Worm (Caenorhabditis elegans) whole organism, L4 larva: ENCODE data around the gene clc-19.

Experiments used
- aha-1 ChIP-seq: fragments of 150-350 bp; peaks from one replicate; lab custom pipeline; 2014; ENCODE audit warnings: missing biosample characterization, missing genetic modification characterization
- ama-1 ChIP-seq: fragments of 150-350 bp; optimal IDR thresholded peaks from 2 replicates; lab custom pipeline; 2014; ENCODE audit warnings: inconsistent platforms, mixed read lengths
- attf-4 ChIP-seq: sonication (generic microtip); optimal IDR thresholded peaks from 3 replicates; lab custom pipeline; 2017; ENCODE audit warnings: missing biosample characterization, missing genetic modification characterization
- ceh-32 ChIP-seq: sonication (generic microtip); optimal IDR thresholded peaks from 2 replicates; lab custom pipeline; 2016; ENCODE audit warnings: mild to moderate bottlenecking, missing genetic modification characterization, missing compliant biosample characterization; ENCODE audit not compliant: poor library complexity
- daf-12 ChIP-seq: fragments of 150-350 bp; optimal IDR thresholded peaks from 2 replicates; lab custom pipeline; 2014; ENCODE audit warnings: missing biosample characterization, missing genetic modification reagents, missing genetic modification characterization
- dmd-6 ChIP-seq: fragments of 200-800 bp; sonication (Bioruptor generic); IDR thresholded peaks from 2 replicates; pipeline ENCODE4 v1.3.6; 2022; ENCODE audit warnings: missing genetic modification reagents, missing genetic modification characterization, missing compliant biosample characterization
- gei-8 ChIP-seq: fragments of 200-800 bp; sonication (Bioruptor generic); optimal IDR thresholded peaks from 2 replicates; lab custom pipeline; 2018; ENCODE audit warnings: mild to moderate bottlenecking, missing genetic modification characterization, missing compliant biosample characterization
- hlh-11 ChIP-seq: fragments of 200-800 bp; sonication (Bioruptor generic); optimal IDR thresholded peaks from 2 replicates; lab custom pipeline; 2018; ENCODE audit warnings: mild to moderate bottlenecking, missing genetic modification characterization, missing compliant biosample characterization
- lin-38 ChIP-seq: fragments of 200-800 bp; sonication (Bioruptor generic); IDR thresholded peaks from 2 replicates; pipeline ENCODE4 v1.3.6; 2022; ENCODE audit warnings: missing genetic modification reagents, missing genetic modification characterization, missing compliant biosample characterization
- lsy-2 ChIP-seq, 2 experiments: fragments of 150-350 bp in 1 of 2; sonication (generic microtip) in 1 of 2; optimal IDR thresholded peaks; 2 replicates each; lab custom pipeline; 2014 to 2017; ENCODE audit warnings: missing biosample characterization in 2 of 2, missing genetic modification characterization in 2 of 2
- mes-2 ChIP-seq: sonication (generic microtip); optimal IDR thresholded peaks from 2 replicates; lab custom pipeline; 2016; ENCODE audit warnings: missing genotype, mild to moderate bottlenecking, missing genetic modification characterization, missing compliant biosample characterization; ENCODE audit not compliant: poor library complexity, severe bottlenecking
- mxl-3 ChIP-seq: fragments of 200-800 bp; sonication (Bioruptor generic); optimal IDR thresholded peaks from 2 replicates; lab custom pipeline; 2018; ENCODE audit warnings: mild to moderate bottlenecking, missing genetic modification characterization, missing compliant biosample characterization
- nhr-237 ChIP-seq: sonication (generic microtip); optimal IDR thresholded peaks from 2 replicates; lab custom pipeline; 2017; ENCODE audit warnings: missing biosample characterization, missing genetic modification characterization
- nhr-28 ChIP-seq: fragments of 150-350 bp; optimal IDR thresholded peaks from 2 replicates; lab custom pipeline; 2014; ENCODE audit warnings: missing biosample characterization, missing genetic modification characterization
- nhr-77 ChIP-seq: fragments of 150-350 bp; optimal IDR thresholded peaks from 2 replicates; lab custom pipeline; 2014; ENCODE audit warnings: missing biosample characterization, missing genetic modification characterization
- pqm-1 ChIP-seq: sonication (generic microtip); optimal IDR thresholded peaks from 2 replicates; lab custom pipeline; 2017; ENCODE audit warnings: missing biosample characterization, missing genetic modification characterization
- tra-1 ChIP-seq: fragments of 200-800 bp; sonication (Bioruptor generic); IDR thresholded peaks from 2 replicates; pipeline ENCODE4 v1.3.6; 2022; ENCODE audit warnings: missing genetic modification reagents, missing genetic modification characterization, missing compliant biosample characterization
- unc-62 ChIP-seq, 3 experiments: fragments of 150-350 bp in 1 of 3; sonication (generic microtip); optimal IDR thresholded peaks in 2 of 3; peaks in 1 of 3; 1 replicate in 1 of 3; 2 replicates in 2 of 3; lab custom pipeline; 2014 to 2017; ENCODE audit warnings: missing biosample characterization in 3 of 3, missing genetic modification characterization in 3 of 3, missing genetic modification reagents in 3 of 3, missing genotype in 1 of 3

Gene clc-19

ce11 chrIII:832855-833504, 40.4 kb downstream of the clc-19 start, which contains the start of gene zip-2 (continued):
- TF ChIP-seq daf-12 (no peak), lin-38 (GFP tag; lab: Robert Waterston, UW) (no peak), mes-2 (peak; percentile 43)

ce11 chrIII:831961-832360, 41.4 kb downstream of the clc-19 start, which contains the start of gene ceeh-1:
ceeh-1 (minus strand) TSS chrIII:832277.
- TF ChIP-seq lsy-2 (tag; optimal IDR thresholded peaks at IDR 0.05; lab: Kevin White, UChicago) (peak in 1 of 2 experiments; percentile 4), nhr-28 (tag; lab: Kevin White, UChicago) (peak; percentile 100), dmd-6 (GFP tag; lab: Robert Waterston, UW) (peak; percentile 20; the same call in 1 of the 2 replicates), mxl-3 (peak; percentile 22), gei-8 (no peak), hlh-11 (tag; lab: Kevin White, UChicago) (peak; percentile 12), nhr-77 (tag; lab: Kevin White, UChicago) (peak; percentile 4), attf-4 (tag; lab: Kevin White, UChicago) (no peak), unc-62 (GFP tag; optimal IDR thresholded peaks at IDR 0.05 in 1 of 2; lab: Kevin White, UChicago) (peak in 1 of 2 experiments; percentile 15), unc-62 (tag; optimal IDR thresholded peaks at IDR 0.05; lab: Kevin White, UChicago) (no peak), tra-1 (GFP tag; lab: Robert Waterston, UW) (no peak), ceh-32 (tag; lab: Kevin White, UChicago) (no peak), pqm-1 (tag; lab: Kevin White, UChicago) (peak; percentile 30), nhr-237 (tag; lab: Kevin White, UChicago) (no peak)

- TF ChIP-seq aha-1 (tag; lab: Kevin White, UChicago) (peak; percentile 98), ama-1 (lab: Kevin White, UChicago) (no peak)
Measured at ce11 chrIII:825256-825655, 48.1 kb downstream of the clc-19 start.
